Fruit fly (Drosophila melanogaster) whole organism, embryonic: ENCODE data around the gene CG1545.

ENCODE experiments used
- ATbp ChIP-seq: fragments of 200-800 bp; sonication (Bioruptor generic); optimal IDR thresholded peaks from 2 replicates; lab custom pipeline; 2017; ENCODE audit warnings: missing biosample characterization, mild to moderate bottlenecking, missing genetic modification characterization, missing genetic modification reagents
- Asciz ChIP-seq: fragments of 200-800 bp; sonication (Bioruptor generic); optimal IDR thresholded peaks from 2 replicates; lab custom pipeline; 2017; ENCODE audit warnings: missing biosample characterization, mild to moderate bottlenecking, missing genetic modification characterization, missing genetic modification reagents
- CG10321 ChIP-seq: fragments of 200-800 bp; sonication (Bioruptor generic); IDR thresholded peaks from 2 replicates; pipeline ENCODE4 v1.3.6; 2022; ENCODE audit warnings: missing biosample characterization, missing genetic modification characterization
- CG12219 ChIP-seq: fragments of 200-800 bp; sonication (Bioruptor generic); optimal IDR thresholded peaks from 3 replicates; lab custom pipeline; 2018; ENCODE audit warnings: missing biosample characterization, mild to moderate bottlenecking, missing genetic modification characterization
- CG13287 ChIP-seq: fragments of 200-800 bp; sonication (Bioruptor generic); IDR thresholded peaks from 2 replicates; pipeline ENCODE4 v1.3.6; 2022; ENCODE audit warnings: missing biosample characterization, missing genetic modification characterization; ENCODE audit not compliant: partially characterized antibody
- CG13424 ChIP-seq: fragments of 200-800 bp; sonication (Bioruptor generic); optimal IDR thresholded peaks from 2 replicates; lab custom pipeline; 2019; ENCODE audit warnings: missing biosample characterization, mild to moderate bottlenecking, missing genetic modification characterization, moderate library complexity
- CG14014 ChIP-seq: fragments of 200-800 bp; sonication (Bioruptor generic); IDR thresholded peaks from 2 replicates; pipeline ENCODE4 v1.3.6; 2022; ENCODE audit warnings: missing biosample characterization, missing genetic modification characterization
- CG1529 ChIP-seq: fragments of 200-800 bp; sonication (Bioruptor generic); optimal IDR thresholded peaks from 3 replicates; lab custom pipeline; 2018; ENCODE audit warnings: missing biosample characterization, missing genetic modification characterization
- CG15696 ChIP-seq: fragments of 200-800 bp; sonication (Bioruptor generic); optimal IDR thresholded peaks from 2 replicates; lab custom pipeline; 2019; ENCODE audit warnings: missing biosample characterization, mild to moderate bottlenecking, missing genetic modification characterization, moderate library complexity
- CG1603 ChIP-seq: fragments of 200-800 bp; sonication (Bioruptor generic); optimal IDR thresholded peaks from 2 replicates; lab custom pipeline; 2019; ENCODE audit warnings: missing biosample characterization, mild to moderate bottlenecking, missing genetic modification characterization, moderate library complexity
- CG18599 ChIP-seq: fragments of 200-800 bp; sonication (Bioruptor generic); optimal IDR thresholded peaks from 3 replicates; lab custom pipeline; 2017; ENCODE audit warnings: missing biosample characterization, missing genetic modification characterization, mild to moderate bottlenecking, moderate library complexity, missing genetic modification reagents
- CG2875 ChIP-seq: fragments of 200-800 bp; sonication (Bioruptor generic); optimal IDR thresholded peaks from 2 replicates; lab custom pipeline; 2017; ENCODE audit warnings: missing biosample characterization, mild to moderate bottlenecking, missing genetic modification characterization, missing genetic modification reagents
- CG32772 ChIP-seq: fragments of 200-800 bp; sonication (Bioruptor generic); IDR thresholded peaks from 2 replicates; pipeline ENCODE4 v1.3.6; 2022; ENCODE audit warnings: missing biosample characterization, missing genetic modification characterization
- CG4424 ChIP-seq: fragments of 200-800 bp; sonication (Bioruptor generic); optimal IDR thresholded peaks from 3 replicates; lab custom pipeline; 2016; ENCODE audit warnings: missing biosample characterization, missing genetic modification characterization
- CG5953 ChIP-seq: fragments of 200-800 bp; sonication (Bioruptor generic); IDR thresholded peaks from 2 replicates; pipeline ENCODE4 v1.3.6; 2022; ENCODE audit warnings: missing biosample characterization, missing genetic modification characterization
- CG6254 ChIP-seq: fragments of 200-800 bp; sonication (Bioruptor generic); optimal IDR thresholded peaks from 3 replicates; lab custom pipeline; 2017; ENCODE audit warnings: mild to moderate bottlenecking, missing biosample characterization, missing genetic modification reagents, missing genetic modification characterization
- CG8478 ChIP-seq: fragments of >200 bp; optimal IDR thresholded peaks from 2 replicates; lab custom pipeline; 2018
- CG9817 ChIP-seq: fragments of 200-800 bp; sonication (Bioruptor generic); optimal IDR thresholded peaks from 2 replicates; lab custom pipeline; 2018; ENCODE audit warnings: missing biosample characterization, mild to moderate bottlenecking, missing genetic modification characterization, moderate library complexity
- CG9932 ChIP-seq: fragments of 200-800 bp; sonication (Bioruptor generic); IDR thresholded peaks from 2 replicates; pipeline ENCODE4 v1.3.6; 2022; ENCODE audit warnings: missing biosample characterization, missing genetic modification characterization
- D19B ChIP-seq: fragments of 200-800 bp; sonication (Bioruptor generic); optimal IDR thresholded peaks from 2 replicates; lab custom pipeline; 2017; ENCODE audit warnings: missing biosample characterization, mild to moderate bottlenecking, missing genetic modification characterization
- H15 ChIP-seq: fragments of 200-800 bp; sonication (Bioruptor generic); IDR thresholded peaks from 3 replicates; pipeline ENCODE4 v1.3.6; 2022; ENCODE audit warnings: missing biosample characterization, missing genetic modification characterization
- Hr39 ChIP-seq: fragments of >200 bp; optimal IDR thresholded peaks from 2 replicates; lab custom pipeline; 2017
- Med ChIP-seq: fragments of 200-800 bp; sonication (Bioruptor generic); peaks from one replicate; lab custom pipeline; 2016; ENCODE audit warnings: missing biosample characterization, missing genetic modification characterization, mild to moderate bottlenecking, inconsistent platforms, moderate library complexity
- Meics ChIP-seq: fragments of 200-800 bp; sonication (Bioruptor generic); optimal IDR thresholded peaks from 2 replicates; lab custom pipeline; 2017; ENCODE audit warnings: missing biosample characterization, mild to moderate bottlenecking, missing genetic modification characterization
- Ssrp ChIP-seq: fragments of 200-800 bp; sonication (Bioruptor generic); optimal IDR thresholded peaks from 2 replicates; lab custom pipeline; 2018; ENCODE audit warnings: missing biosample characterization, mild to moderate bottlenecking, missing genetic modification characterization, moderate library complexity
- Usf ChIP-seq: fragments of 200-800 bp; sonication (Bioruptor generic); optimal IDR thresholded peaks from 2 replicates; lab custom pipeline; 2017; ENCODE audit warnings: missing genotype, missing biosample characterization, missing genetic modification characterization
- Xbp1 ChIP-seq: fragments of 200-800 bp; sonication (Bioruptor generic); optimal IDR thresholded peaks from 3 replicates; lab custom pipeline; 2016; ENCODE audit warnings: missing biosample characterization, mild to moderate bottlenecking, missing genetic modification characterization
- ara ChIP-seq: fragments of 200-800 bp; sonication (Bioruptor generic); IDR thresholded peaks from 2 replicates; pipeline ENCODE4 v1.3.6; 2022; ENCODE audit warnings: missing biosample characterization, missing genetic modification characterization
- br ChIP-seq: fragments of >200 bp; optimal IDR thresholded peaks from 2 replicates; lab custom pipeline; 2017
- bsh ChIP-seq, 2 experiments: fragments of 200-800 bp; sonication (Bioruptor generic); optimal IDR thresholded peaks; 2 replicates each; lab custom pipeline; 2017 to 2018; ENCODE audit warnings: mild to moderate bottlenecking in 2 of 2, missing biosample characterization in 2 of 2, missing genetic modification characterization in 2 of 2, moderate library complexity in 1 of 2
- cas ChIP-seq: fragments of 200-800 bp; sonication (Bioruptor generic); IDR thresholded peaks from 2 replicates; pipeline ENCODE4 v1.3.6; 2022; ENCODE audit warnings: missing biosample characterization, missing genetic modification characterization
- caup ChIP-seq: fragments of 200-800 bp; sonication (Bioruptor generic); optimal IDR thresholded peaks from 3 replicates; lab custom pipeline; 2017; ENCODE audit warnings: missing biosample characterization, mild to moderate bottlenecking, missing genetic modification characterization, moderate library complexity; ENCODE audit not compliant: severe bottlenecking
- chinmo ChIP-seq: fragments of 200-800 bp; sonication (Bioruptor generic); IDR thresholded peaks from 4 replicates; pipeline ENCODE4 v1.3.6; 2022; ENCODE audit warnings: missing biosample characterization, missing genetic modification characterization; ENCODE audit not compliant: partially characterized antibody
- fd3F ChIP-seq: fragments of 200-800 bp; sonication (Bioruptor generic); optimal IDR thresholded peaks from 2 replicates; lab custom pipeline; 2018; ENCODE audit warnings: missing biosample characterization, mild to moderate bottlenecking, missing genetic modification characterization, moderate library complexity
- nmo ChIP-seq: fragments of 200-800 bp; sonication (Bioruptor generic); optimal IDR thresholded peaks from 2 replicates; lab custom pipeline; 2018; ENCODE audit warnings: missing biosample characterization, mild to moderate bottlenecking, missing genetic modification characterization, moderate library complexity
- pita ChIP-seq: fragments of 200-800 bp; sonication (Bioruptor generic); optimal IDR thresholded peaks from 2 replicates; lab custom pipeline; 2017; ENCODE audit warnings: missing biosample characterization, mild to moderate bottlenecking, missing genetic modification characterization
- row ChIP-seq: fragments of 200-800 bp; sonication (Bioruptor generic); IDR thresholded peaks from 3 replicates; pipeline ENCODE4 v1.3.6; 2022; ENCODE audit warnings: missing biosample characterization, missing genetic modification characterization
- slbo ChIP-seq: fragments of 200-800 bp; sonication (Bioruptor generic); IDR thresholded peaks from 2 replicates; pipeline ENCODE4 v1.3.6; 2022; ENCODE audit warnings: missing biosample characterization, missing genetic modification characterization
- sob ChIP-seq: fragments of 200-800 bp; sonication (Bioruptor generic); IDR thresholded peaks from 2 replicates; pipeline ENCODE4 v1.3.6; 2022; ENCODE audit warnings: missing biosample characterization, missing genetic modification characterization
- stwl ChIP-seq: fragments of 200-800 bp; sonication (Bioruptor generic); optimal IDR thresholded peaks from 3 replicates; lab custom pipeline; 2018; ENCODE audit warnings: missing biosample characterization, mild to moderate bottlenecking, missing genetic modification characterization, moderate library complexity
- ttk ChIP-seq: fragments of 200-800 bp; sonication (Bioruptor generic); IDR thresholded peaks from 2 replicates; pipeline ENCODE4 v2.1.2; 2022; ENCODE audit warnings: missing biosample characterization, missing genetic modification characterization

CG1545 gene

DNA sequence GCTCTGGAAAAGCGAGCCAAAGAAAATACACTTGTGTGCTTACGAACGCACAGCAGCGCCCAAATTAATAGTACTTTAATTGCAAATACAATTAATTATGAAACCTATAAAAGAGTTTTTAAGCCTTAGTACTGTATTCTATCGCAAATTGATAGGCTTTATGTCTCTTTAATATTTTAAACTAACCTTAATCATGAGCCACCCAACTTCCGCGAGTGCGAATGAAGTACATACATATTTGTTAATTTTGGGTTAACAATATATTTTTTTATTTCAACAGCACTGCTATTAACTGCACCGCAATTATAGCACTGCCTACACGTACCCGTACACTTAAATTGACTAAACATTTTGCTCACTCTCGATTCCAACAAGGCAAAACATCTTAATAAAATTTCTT lies 21.8 kb upstream of the CG1545 start (continued):
- TF ChIP-seq CG13287 (GFP tag; lab: Robert Waterston, UW) (no peak), CG1529 (GFP tag; lab: Kevin White, UChicago) (peak; percentile 4), CG6254 (peak; percentile 21), Asciz (GFP tag; lab: Kevin White, UChicago) (peak; percentile 2), CG2875 (no peak), CG18599 (GFP tag; lab: Kevin White, UChicago) (peak; percentile 78), CG13424 (peak; percentile 59), CG5953 (GFP tag; lab: Robert Waterston, UW) (no peak), sob (GFP tag; lab: Robert Waterston, UW) (peak; percentile 55; the same call in 1 of the 2 replicates), CG10321 (GFP tag; lab: Robert Waterston, UW) (no peak), CG12219 (peak; percentile 20), Meics (GFP tag; lab: Kevin White, UChicago) (peak; percentile 69), CG9932 (GFP tag; lab: Robert Waterston, UW) (0 out of 2 replicates have a peak, but pooled peaks have one; percentile 21), Xbp1 (GFP tag; lab: Kevin White, UChicago) (peak; percentile 41), Ssrp (tag; lab: Kevin White, UChicago) (peak; percentile 28), slbo (GFP tag; lab: Robert Waterston, UW) (peak; percentile 57), CG14014 (GFP tag; lab: Robert Waterston, UW) (peak; percentile 10; the same call in 1 of the 2 replicates), CG15696 (peak; percentile 21), ttk (GFP tag; lab: Robert Waterston, UW) (peak; percentile 57; the same call in 1 of the 2 replicates), ATbp (GFP tag; lab: Kevin White, UChicago) (peak; percentile 27), caup (GFP tag; lab: Kevin White, UChicago) (peak; percentile 61), bsh (GFP tag; optimal IDR thresholded peaks at IDR 0.05; lab: Kevin White, UChicago) (peak in 1 of 2 experiments; percentile 51), stwl (tag; lab: Kevin White, UChicago) (no peak), CG1603 (tag; lab: Kevin White, UChicago) (no peak)

DNA sequence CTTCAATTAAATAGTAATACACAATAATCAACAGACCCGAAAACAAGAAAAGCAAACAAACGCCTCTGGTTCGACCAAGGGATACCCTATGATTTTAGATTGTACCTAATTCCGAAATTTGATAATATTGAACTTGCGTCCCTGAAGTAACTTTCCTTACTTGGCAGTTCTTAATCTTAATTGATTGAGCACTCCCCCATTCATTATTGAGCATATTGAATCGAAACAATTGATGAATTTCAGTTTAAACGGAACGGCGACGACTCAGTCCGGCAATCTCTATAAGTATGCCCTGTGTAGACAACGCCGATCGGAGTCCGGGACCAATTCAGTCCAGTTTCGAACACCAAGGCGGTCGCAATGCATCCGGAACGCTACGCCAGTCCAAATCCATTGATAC lies 6.8 kb upstream of the CG1545 start, which contains the start of gene CG15203:
Gene CG15203 (plus strand): TSS at position 301 of the 400 bp plus-strand sequence.
- TF ChIP-seq CG13287 (GFP tag; lab: Robert Waterston, UW), result no peak
- peak; percentile 76 for TF ChIP-seq D19B (GFP tag; lab: Kevin White, UChicago)
- peak; percentile 28; the same call in 1 of the 3 replicates for TF ChIP-seq row (GFP tag; lab: Robert Waterston, UW)
- peak; percentile 30 for TF ChIP-seq Med
- no peak for TF ChIP-seq Usf (GFP tag; lab: Kevin White, UChicago)
- TF ChIP-seq chinmo (GFP tag; lab: Robert Waterston, UW), result no peak
- TF ChIP-seq nmo (GFP tag; lab: Kevin White, UChicago), result no peak
- TF ChIP-seq caup (GFP tag; lab: Kevin White, UChicago), result no peak
- no peak for TF ChIP-seq cas (GFP tag; lab: Robert Waterston, UW)
- no peak for TF ChIP-seq br (lab: Kevin White, UChicago)
- TF ChIP-seq CG32772 (GFP tag; lab: Robert Waterston, UW), result no peak
- TF ChIP-seq CG9817 (tag; lab: Kevin White, UChicago), result no peak
- no peak for TF ChIP-seq CG8478 (lab: Kevin White, UChicago)
- TF ChIP-seq Hr39, result no peak
- no peak for TF ChIP-seq CG15696
- no peak for TF ChIP-seq CG4424

DNA sequence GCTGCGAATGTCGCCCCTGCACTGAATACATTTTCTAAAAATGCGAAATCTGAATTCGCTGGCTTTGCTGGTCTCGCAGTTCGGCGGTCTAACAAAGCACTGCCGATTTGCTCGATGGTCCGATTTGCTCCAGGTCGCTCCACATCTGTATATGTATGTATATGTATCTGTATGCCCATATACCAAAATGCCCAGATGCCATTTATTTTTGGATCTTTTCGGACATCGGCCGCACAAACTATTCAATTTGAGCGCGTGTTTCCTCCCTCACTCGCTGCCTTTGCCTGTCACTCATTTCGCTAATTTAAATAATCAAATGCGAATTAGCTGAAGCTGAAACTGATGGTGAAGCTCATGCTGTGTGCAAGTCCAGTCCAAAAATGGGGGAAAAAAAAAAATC lies 3.7 kb upstream of the CG1545 start, which contains the start of gene CG1537:
Gene CG1537 (minus strand): TSS at position 101 of the 400 bp plus-strand sequence.
- TF ChIP-seq H15 (GFP tag; lab: Robert Waterston, UW), result no peak
- TF ChIP-seq pita, result no peak
- no peak for TF ChIP-seq ara
- TF ChIP-seq fd3F (GFP tag; lab: Kevin White, UChicago), result no peak
- TF ChIP-seq, all 482 proteins: peak for 0
